Fruit fly (Drosophila melanogaster): ENCODE data around the gene CG12355.
A peak's percentile ranks its signal among the peaks of the same experiment; 100 is the strongest.

Gene CG12355

dm6 chr3L:15537916-15538581 is 42.7 kb upstream of the CG12355 start (continued):
- TF ChIP-seq twi (tag; optimal IDR thresholded peaks at IDR 0.05) (peak; percentile 16), CG1233 (GFP tag; optimal IDR thresholded peaks at IDR 0.05) (peak; percentile 50), ssp (GFP tag; IDR thresholded peaks at IDR 0.05) (peak; percentile 19; the same call in 1 of the 2 replicates), kah (GFP tag; optimal IDR thresholded peaks at IDR 0.05) (peak; percentile 41), da (GFP tag; optimal IDR thresholded peaks at IDR 0.05) (no peak), Hand (GFP tag; optimal IDR thresholded peaks at IDR 0.05) (peak; percentile 5), bcd (GFP tag; optimal IDR thresholded peaks at IDR 0.05) (peak; percentile 66), D19B (GFP tag; optimal IDR thresholded peaks at IDR 0.05) (peak; percentile 4), CG1602 (GFP tag; optimal IDR thresholded peaks at IDR 0.05) (peak; percentile 73), CG12071 (GFP tag; optimal IDR thresholded peaks at IDR 0.05) (no peak), Ssrp (tag; optimal IDR thresholded peaks at IDR 0.05) (peak; percentile 76), CG6254 (GFP tag; optimal IDR thresholded peaks at IDR 0.05) (peak; percentile 60), pita (GFP tag; optimal IDR thresholded peaks at IDR 0.05) (no peak), CG2199 (GFP tag; IDR thresholded peaks at IDR 0.05) (peak; percentile 55; the same call in 1 of the 3 replicates), chn (GFP tag; optimal IDR thresholded peaks at IDR 0.05) (peak; percentile 19), CG1647 (GFP tag; optimal IDR thresholded peaks at IDR 0.05) (peak; percentile 19), Atf3 (GFP tag; optimal IDR thresholded peaks at IDR 0.05) (no peak), CHES-1-like (GFP tag; optimal IDR thresholded peaks at IDR 0.05) (peak; percentile 7), z (GFP tag; IDR thresholded peaks at IDR 0.05) (no peak), tin (GFP tag; optimal IDR thresholded peaks at IDR 0.05) (peak; percentile 48), tx (GFP tag; optimal IDR thresholded peaks at IDR 0.05) (peak; percentile 22), CG10366 (GFP tag; IDR thresholded peaks at IDR 0.05) (peak; percentile 35; the same call in 1 of the 2 replicates), CG17802 (tag; optimal IDR thresholded peaks at IDR 0.05) (no peak), CG2202 (tag; optimal IDR thresholded peaks at IDR 0.05) (peak; percentile 19), dpn (GFP tag; optimal IDR thresholded peaks at IDR 0.05) (peak; percentile 35 to 36), NC2α (GFP tag; optimal IDR thresholded peaks at IDR 0.05) (no peak), Spps (tag; optimal IDR thresholded peaks at IDR 0.05) (peak; percentile 35), mld (GFP tag; IDR thresholded peaks at IDR 0.05; ENCODE audit: partially characterized antibody) (no peak), ind (GFP tag; optimal IDR thresholded peaks at IDR 0.05) (peak; percentile 64), chinmo (GFP tag; IDR thresholded peaks at IDR 0.05; ENCODE audit: partially characterized antibody) (0 out of 4 replicates have a peak, but pooled peaks have one; percentile 42), gce (GFP tag; IDR thresholded peaks at IDR 0.05) (peak; percentile 35; the same call in 1 of the 3 replicates), CG4360 (GFP tag; IDR thresholded peaks at IDR 0.05) (0 out of 2 replicates have a peak, but pooled peaks have one; percentile 8), Hr78 (GFP tag; optimal IDR thresholded peaks at IDR 0.05) (peak in 1 of 2 experiments; percentile 35), prd (optimal IDR thresholded peaks at IDR 0.05) (no peak), prd (GFP tag; IDR thresholded peaks at IDR 0.05) (peak; percentile 73; the same call in 2 of the 3 replicates), lov (optimal IDR thresholded peaks at IDR 0.05) (no peak), lov (GFP tag; IDR thresholded peaks at IDR 0.05) (no peak), CG10267 (tag; optimal IDR thresholded peaks at IDR 0.05) (peak; percentile 63), jing (GFP tag; optimal IDR thresholded peaks at IDR 0.05) (peak; percentile 23), CG9797 (GFP tag; optimal IDR thresholded peaks at IDR 0.05) (no peak), Aef1 (GFP tag; IDR thresholded peaks at IDR 0.05) (0 out of 3 replicates have a peak, but pooled peaks have one; percentile 10), CG5180 (GFP tag; optimal IDR thresholded peaks at IDR 0.05) (peak; percentile 55), CG8281 (tag; optimal IDR thresholded peaks at IDR 0.05) (peak; percentile 49), CG31224 (GFP tag; IDR thresholded peaks at IDR 0.05) (no peak), pum (GFP tag; optimal IDR thresholded peaks at IDR 0.05) (peak; percentile 46), Antp (GFP tag; optimal IDR thresholded peaks at IDR 0.05) (no peak), gfzf (GFP tag; optimal IDR thresholded peaks at IDR 0.05) (no peak), ken (GFP tag; IDR thresholded peaks at IDR 0.05) (no peak), HLH4C (GFP tag; IDR thresholded peaks at IDR 0.05; ENCODE audit: partially characterized antibody) (no peak), CTCF (GFP tag; optimal IDR thresholded peaks at IDR 0.05) (peak; percentile 15)
